Fruit fly (Drosophila melanogaster) whole organism, wandering third instar larva: ENCODE data around the gene CG2493.
"Not testable (repeated sequence)": the region's sequence is repeated elsewhere in the genome, so short reads cannot be mapped to it uniquely, and the experiment has no call there.

Experiments used
- Abd-B ChIP-seq: fragments of >200 bp; optimal IDR thresholded peaks from 2 replicates; lab custom pipeline; 2017; ENCODE audit warnings: missing biosample characterization, missing genetic modification characterization
- CG32264 ChIP-seq: fragments of 200-800 bp; sonication (Bioruptor generic); optimal IDR thresholded peaks from 2 replicates; lab custom pipeline; 2016; ENCODE audit warnings: missing biosample characterization, missing genetic modification characterization
- CG9705 ChIP-seq: fragments of 200-800 bp; sonication (Bioruptor generic); optimal IDR thresholded peaks from 2 replicates; lab custom pipeline; 2018; ENCODE audit warnings: missing biosample characterization, mild to moderate bottlenecking, missing genetic modification characterization
- Dfd ChIP-seq: fragments of >200 bp; optimal IDR thresholded peaks from 2 replicates; lab custom pipeline; 2017; ENCODE audit warnings: missing biosample characterization, missing genetic modification characterization
- Dif ChIP-seq: fragments of 200-275, 200-300 bp; sonication (Bioruptor generic); optimal IDR thresholded peaks from 2 replicates; lab custom pipeline; 2018; ENCODE audit warnings: missing biosample characterization, missing genetic modification characterization; ENCODE audit not compliant: partially characterized antibody
- GATAd ChIP-seq: sonication (Bioruptor generic); optimal IDR thresholded peaks from 2 replicates; lab custom pipeline; 2016; ENCODE audit warnings: missing biosample characterization, missing genetic modification characterization
- HLH106 ChIP-seq: fragments of 200-800 bp; optimal IDR thresholded peaks from 3 replicates; lab custom pipeline; 2019; ENCODE audit warnings: missing biosample characterization, mild to moderate bottlenecking, missing genetic modification characterization, moderate library complexity
- Hnf4 ChIP-seq: fragments of 200-800 bp; sonication (Bioruptor generic); optimal IDR thresholded peaks from 2 replicates; lab custom pipeline; 2016; ENCODE audit warnings: missing biosample characterization, mild to moderate bottlenecking, missing genetic modification characterization
- Hr78 ChIP-seq: fragments of >200 bp; optimal IDR thresholded peaks from 2 replicates; lab custom pipeline; 2017; ENCODE audit warnings: missing biosample characterization, missing genetic modification characterization
- Mio ChIP-seq: sonication (Bioruptor generic); optimal IDR thresholded peaks from 2 replicates; lab custom pipeline; 2016; ENCODE audit warnings: missing biosample characterization, missing genetic modification characterization
- N ChIP-seq: fragments of >200 bp; optimal IDR thresholded peaks from 2 replicates; lab custom pipeline; 2018; ENCODE audit warnings: missing biosample characterization, missing external identifiers, missing genetic modification characterization
- Rel ChIP-seq, 2 experiments: fragments of 200-800 bp; sonication (Bioruptor generic) in 1 of 2; optimal IDR thresholded peaks; 2 replicates in 1 of 2; 3 replicates in 1 of 2; lab custom pipeline; 2016 to 2019; ENCODE audit warnings: mild to moderate bottlenecking in 2 of 2, missing biosample characterization in 2 of 2, missing genetic modification characterization in 2 of 2, moderate library complexity in 1 of 2
- Sp1 ChIP-seq: fragments of 200-800 bp; sonication (Bioruptor generic); optimal IDR thresholded peaks from 3 replicates; lab custom pipeline; 2019; ENCODE audit warnings: missing biosample characterization, mild to moderate bottlenecking, missing genetic modification characterization, moderate library complexity
- Vsx2 ChIP-seq: fragments of 200-300, 225-300 bp; sonication (Bioruptor generic); optimal IDR thresholded peaks from 2 replicates; lab custom pipeline; 2018; ENCODE audit warnings: missing biosample characterization, missing genetic modification characterization; ENCODE audit not compliant: partially characterized antibody
- br ChIP-seq: fragments of 200-800 bp; sonication (Bioruptor generic); optimal IDR thresholded peaks from 2 replicates; lab custom pipeline; 2016; ENCODE audit warnings: missing biosample characterization, missing genetic modification characterization
- brk ChIP-seq: fragments of 200-800 bp; sonication (Bioruptor generic); optimal IDR thresholded peaks from 2 replicates; lab custom pipeline; 2016; ENCODE audit warnings: missing biosample characterization, mild to moderate bottlenecking, missing genetic modification characterization
- dl ChIP-seq, 2 experiments: fragments of 175-275, 200-275 bp in 1 of 2; fragments of 200-275 bp in 1 of 2; sonication (Bioruptor generic); optimal IDR thresholded peaks; lab custom pipeline; 2018; ENCODE audit warnings: mild to moderate bottlenecking in 2 of 2, missing biosample characterization in 2 of 2, missing genetic modification characterization in 2 of 2, moderate library complexity in 2 of 2; ENCODE audit not compliant: partially characterized antibody in 2 of 2, insufficient read depth in 1 of 2
- dmrt93B ChIP-seq: fragments of 200-800 bp; sonication (Bioruptor generic); optimal IDR thresholded peaks from 2 replicates; lab custom pipeline; 2018; ENCODE audit warnings: missing biosample characterization, mild to moderate bottlenecking, missing genetic modification characterization
- dsf ChIP-seq: sonication (Bioruptor generic); optimal IDR thresholded peaks from 2 replicates; lab custom pipeline; 2016; ENCODE audit warnings: missing biosample characterization, missing genetic modification characterization, borderline replicate concordance
- ey ChIP-seq: fragments of 200-800 bp; sonication (Bioruptor generic); optimal IDR thresholded peaks from 2 replicates; lab custom pipeline; 2016; ENCODE audit warnings: missing biosample characterization, missing genetic modification characterization
- foxo ChIP-seq, 2 experiments: fragments of 200-800 bp; sonication (Bioruptor generic); optimal IDR thresholded peaks; 2 replicates in 1 of 2; 3 replicates in 1 of 2; lab custom pipeline; 2016 to 2017; ENCODE audit warnings: missing biosample characterization in 2 of 2, missing genetic modification characterization in 2 of 2
- fru ChIP-seq: fragments of 200-800 bp; sonication (Bioruptor generic); optimal IDR thresholded peaks from 3 replicates; lab custom pipeline; 2016; ENCODE audit warnings: missing biosample characterization, mild to moderate bottlenecking, missing genetic modification characterization
- h ChIP-seq: fragments of 200-800 bp; sonication (Bioruptor generic); optimal IDR thresholded peaks from 3 replicates; lab custom pipeline; 2016; ENCODE audit warnings: missing biosample characterization, mild to moderate bottlenecking, missing genetic modification characterization
- jim ChIP-seq: fragments of 175-275, 200-325 bp; sonication (Bioruptor generic); optimal IDR thresholded peaks from 2 replicates; lab custom pipeline; 2016; ENCODE audit warnings: missing biosample characterization, mild to moderate bottlenecking, missing genetic modification characterization
- lola ChIP-seq: fragments of >200 bp; optimal IDR thresholded peaks from 2 replicates; lab custom pipeline; 2017; ENCODE audit warnings: missing biosample characterization, missing genetic modification characterization
- pan ChIP-seq: fragments of >200 bp; optimal IDR thresholded peaks from 2 replicates; lab custom pipeline; 2017
- psq ChIP-seq: fragments of 200-800 bp; sonication (Bioruptor generic); optimal IDR thresholded peaks from 3 replicates; lab custom pipeline; 2017; ENCODE audit warnings: missing biosample characterization, mild to moderate bottlenecking, missing genetic modification characterization, moderate library complexity
- rgr ChIP-seq: fragments of 200-800 bp; sonication (Bioruptor generic); optimal IDR thresholded peaks from 3 replicates; lab custom pipeline; 2016; ENCODE audit warnings: missing biosample characterization, mild to moderate bottlenecking, missing genetic modification characterization
- sage ChIP-seq: fragments of 200-800 bp; sonication (Bioruptor generic); optimal IDR thresholded peaks from 2 replicates; lab custom pipeline; 2016; ENCODE audit warnings: missing biosample characterization, mild to moderate bottlenecking, missing genetic modification characterization
- sv ChIP-seq: fragments of 200-800 bp; sonication (Bioruptor generic); optimal IDR thresholded peaks from 3 replicates; lab custom pipeline; 2016; ENCODE audit warnings: missing biosample characterization, missing genetic modification characterization
- tai ChIP-seq: sonication (Bioruptor generic); optimal IDR thresholded peaks from 2 replicates; lab custom pipeline; 2016; ENCODE audit warnings: missing biosample characterization, missing genetic modification characterization
- usp ChIP-seq: fragments of >200 bp; optimal IDR thresholded peaks from 2 replicates; lab custom pipeline; 2017; ENCODE audit warnings: missing biosample characterization, missing genetic modification characterization
- woc ChIP-seq: sonication (Bioruptor generic); optimal IDR thresholded peaks from 2 replicates; lab custom pipeline; 2016; ENCODE audit warnings: missing biosample characterization, mild to moderate bottlenecking, missing genetic modification characterization

CG2493 gene

dm6 chr2L:20449864-20450263 lies 13.4 kb downstream of the CG2493 start, which contains the start of the genes CG31683 and CG31687:
Gene CG31683, minus strand, starts transcription at chr2L:20449964.
Gene CG31687, plus strand, starts transcription at chr2L:20450225.
- TF ChIP-seq ey (GFP tag; lab: Kevin White, UChicago); Abd-B (GFP tag; lab: Kevin White, UChicago); N: not testable (repeated sequence)
- TF ChIP-seq, all 38 proteins: peak for 0; not testable (repeated sequence) for 38

DNA sequence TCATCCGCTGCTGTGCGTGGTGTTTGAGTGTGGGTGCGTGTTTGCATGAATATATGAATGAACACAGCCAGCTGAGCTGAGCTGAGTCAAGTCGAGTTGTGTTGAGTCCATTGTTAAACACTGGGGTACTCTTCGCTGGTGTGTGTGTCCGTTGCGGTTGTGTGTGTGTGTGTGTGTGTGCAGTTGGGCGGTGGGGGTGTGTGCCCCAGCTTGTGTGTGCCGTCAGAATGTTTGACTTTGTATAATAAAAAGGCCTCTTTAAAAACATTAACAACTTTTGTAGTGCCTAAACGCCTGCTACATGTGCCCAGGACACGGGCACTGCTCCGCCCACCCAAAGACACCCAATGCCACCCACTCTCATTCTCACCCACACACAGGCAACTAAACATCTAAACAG lies 24.8 kb downstream of the CG2493 start:
- TF ChIP-seq Dfd (peak; percentile 80), Mio (GFP tag; lab: Kevin White, UChicago) (no peak), brk (GFP tag; lab: Kevin White, UChicago) (no peak)
- TF ChIP-seq, all 38 proteins: peak for 1

- no peak for TF ChIP-seq tai (GFP tag; lab: Kevin White, UChicago)
- no peak for TF ChIP-seq Hr78 (GFP tag; lab: Kevin White, UChicago)
- TF ChIP-seq HLH106 (tag; lab: Kevin White, UChicago): no peak
- no peak for TF ChIP-seq pan (lab: Kevin White, UChicago)
- TF ChIP-seq usp: no peak
- no peak for TF ChIP-seq Dif (GFP tag; lab: Kevin White, UChicago)
- no peak for TF ChIP-seq CG9705 (GFP tag; lab: Kevin White, UChicago)
- no peak for TF ChIP-seq sv
- no peak for TF ChIP-seq woc (GFP tag; lab: Kevin White, UChicago)
- no peak for TF ChIP-seq ey (GFP tag; lab: Kevin White, UChicago)
Measured at dm6 chr2L:20437873-20438272, 25.4 kb downstream of the CG2493 start.

dm6 chr2L:20435199-20435598 lies 28.0 kb downstream of the CG2493 start:
- TF ChIP-seq woc (GFP tag; lab: Kevin White, UChicago): peak; percentile 0
- no peak for TF ChIP-seq psq (GFP tag; lab: Kevin White, UChicago)
- TF ChIP-seq Mio (GFP tag; lab: Kevin White, UChicago): no peak
- no peak for TF ChIP-seq sage (GFP tag; lab: Kevin White, UChicago)
- no peak for TF ChIP-seq usp

dm6 chr2L:20434779-20435178 lies 28.5 kb downstream of the CG2493 start:
- TF ChIP-seq Dfd (peak; percentile 92), sv (no peak)
- TF ChIP-seq, all 38 proteins: peak for 1

DNA sequence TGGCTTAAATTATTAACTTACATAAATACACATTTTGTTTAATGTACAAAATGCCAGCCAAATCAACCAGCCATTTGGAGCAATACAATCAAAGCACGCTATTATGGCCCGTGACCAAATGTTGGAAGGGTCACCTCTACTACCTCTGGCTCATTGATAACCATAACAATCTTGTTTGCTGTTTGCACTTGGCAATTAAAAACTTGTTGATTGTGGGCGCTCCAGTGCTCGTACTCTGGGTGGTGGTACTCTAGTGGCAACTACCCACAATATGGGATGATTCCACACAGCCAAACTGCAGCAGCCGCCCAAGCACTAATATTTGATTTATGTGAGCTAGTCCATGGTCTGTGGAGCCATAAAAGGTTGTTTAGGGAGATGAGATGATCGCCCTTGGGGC lies 32.0 kb downstream of the CG2493 start:
- no peak for TF ChIP-seq pan (lab: Kevin White, UChicago)
- no peak for TF ChIP-seq Vsx2 (GFP tag; lab: Kevin White, UChicago)
- TF ChIP-seq dl (GFP tag; optimal IDR thresholded peaks at IDR 0.05; lab: Kevin White, UChicago; ENCODE audit: insufficient read depth in 1 of 2, partially characterized antibody in 2 of 2): no peak
- no peak for TF ChIP-seq Dif (GFP tag; lab: Kevin White, UChicago)
- no peak for TF ChIP-seq Rel (GFP tag; optimal IDR thresholded peaks at IDR 0.05; lab: Kevin White, UChicago)
- no peak for TF ChIP-seq Rel (tag; optimal IDR thresholded peaks at IDR 0.05; lab: Kevin White, UChicago)
- no peak for TF ChIP-seq psq (GFP tag; lab: Kevin White, UChicago)
- no peak for TF ChIP-seq jim (GFP tag; lab: Kevin White, UChicago)
- TF ChIP-seq rgr (GFP tag; lab: Kevin White, UChicago): no peak
- TF ChIP-seq N: no peak
- TF ChIP-seq lola (GFP tag; lab: Kevin White, UChicago): no peak
- TF ChIP-seq usp: no peak
- no peak for TF ChIP-seq fru (GFP tag; lab: Kevin White, UChicago)
- TF ChIP-seq brk (GFP tag; lab: Kevin White, UChicago): no peak
- TF ChIP-seq Hr78 (GFP tag; lab: Kevin White, UChicago): no peak
- no peak for TF ChIP-seq HLH106 (tag; lab: Kevin White, UChicago)
- TF ChIP-seq CG9705 (GFP tag; lab: Kevin White, UChicago): no peak
- no peak for TF ChIP-seq CG32264 (GFP tag; lab: Kevin White, UChicago)
- no peak for TF ChIP-seq tai (GFP tag; lab: Kevin White, UChicago)
- TF ChIP-seq br (GFP tag; lab: Kevin White, UChicago): no peak
- no peak for TF ChIP-seq Mio (GFP tag; lab: Kevin White, UChicago)
- TF ChIP-seq, all 38 proteins: peak for 0

- no peak for TF ChIP-seq Sp1 (GFP tag; lab: Kevin White, UChicago)
- no peak for TF ChIP-seq Hnf4 (GFP tag; lab: Kevin White, UChicago)
- TF ChIP-seq CG9705 (GFP tag; lab: Kevin White, UChicago): no peak
- no peak for TF ChIP-seq h (GFP tag; lab: Kevin White, UChicago)
- TF ChIP-seq pan (lab: Kevin White, UChicago): no peak
- TF ChIP-seq foxo (GFP tag; optimal IDR thresholded peaks at IDR 0.05; lab: Kevin White, UChicago): no peak
- no peak for TF ChIP-seq br (GFP tag; lab: Kevin White, UChicago)
- TF ChIP-seq GATAd (GFP tag; lab: Kevin White, UChicago): no peak
- no peak for TF ChIP-seq Vsx2 (GFP tag; lab: Kevin White, UChicago)
- no peak for TF ChIP-seq fru (GFP tag; lab: Kevin White, UChicago)
- no peak for TF ChIP-seq dsf (GFP tag; lab: Kevin White, UChicago)
- TF ChIP-seq brk (GFP tag; lab: Kevin White, UChicago): no peak
- no peak for TF ChIP-seq sage (GFP tag; lab: Kevin White, UChicago)
- no peak for TF ChIP-seq Hr78 (GFP tag; lab: Kevin White, UChicago)
- no peak for TF ChIP-seq Abd-B (GFP tag; lab: Kevin White, UChicago)
- TF ChIP-seq tai (GFP tag; lab: Kevin White, UChicago): no peak
- no peak for TF ChIP-seq dmrt93B (GFP tag; lab: Kevin White, UChicago)
- no peak for TF ChIP-seq CG32264 (GFP tag; lab: Kevin White, UChicago)
Measured at dm6 chr2L:20429458-20429857, 33.8 kb downstream of the CG2493 start.
